Worm (Caenorhabditis elegans) whole organism, midembryonic: ENCODE measurements around the gene ZK652.8.
A peak's percentile ranks its signal among the peaks of the same experiment; 100 is the strongest.

ENCODE experiments used
- T22C8.4 ChIP-seq: fragments of 200-800 bp; sonication (Bioruptor generic); IDR thresholded peaks from 2 replicates; pipeline ENCODE4 v1.3.6; 2022; ENCODE audit warnings: missing genetic modification characterization, missing compliant biosample characterization
- cog-1 ChIP-seq: sonication (generic microtip); optimal IDR thresholded peaks from 2 replicates; lab custom pipeline; 2016; ENCODE audit warnings: missing genetic modification characterization, missing compliant biosample characterization
- flt-1 ChIP-seq: fragments of 200-800 bp; sonication (Bioruptor generic); IDR thresholded peaks from 2 replicates; pipeline ENCODE4 v1.3.6; 2022; ENCODE audit warnings: missing genetic modification characterization, missing compliant biosample characterization
- klf-2 ChIP-seq: fragments of 200-800 bp; sonication (Bioruptor generic); conservative IDR thresholded peaks from 2 replicates; pipeline ENCODE4 v1.3.6; 2022; ENCODE audit warnings: missing genetic modification reagents, missing genetic modification characterization, missing compliant biosample characterization
- med-1 ChIP-seq: sonication (generic microtip); optimal IDR thresholded peaks from 2 replicates; lab custom pipeline; 2017; ENCODE audit warnings: missing genetic modification characterization, mild to moderate bottlenecking, missing compliant biosample characterization, antibody characterized with exemption, missing genetic modification reagents; ENCODE audit not compliant: insufficient read depth
- ref-1 ChIP-seq: fragments of 200-800 bp; sonication (Bioruptor generic); conservative IDR thresholded peaks from 2 replicates; pipeline ENCODE4 v1.3.6; 2022; ENCODE audit warnings: missing genetic modification reagents, missing genetic modification characterization, missing compliant biosample characterization
- tab-1 ChIP-seq: fragments of 200-800 bp; sonication (Bioruptor generic); IDR thresholded peaks from 2 replicates; pipeline ENCODE4 v1.3.6; 2022; ENCODE audit warnings: missing genetic modification characterization, missing compliant biosample characterization
- ztf-23 ChIP-seq: fragments of 200-800 bp; sonication (Bioruptor generic); IDR thresholded peaks from 2 replicates; pipeline ENCODE4 v1.3.6; 2022; ENCODE audit warnings: missing genetic modification reagents, missing genetic modification characterization, missing compliant biosample characterization
- ztf-29 ChIP-seq: fragments of 200-800 bp; sonication (Bioruptor generic); IDR thresholded peaks from 2 replicates; pipeline ENCODE4 v1.3.6; 2022; ENCODE audit warnings: missing genetic modification reagents, missing genetic modification characterization, missing compliant biosample characterization

DNA sequence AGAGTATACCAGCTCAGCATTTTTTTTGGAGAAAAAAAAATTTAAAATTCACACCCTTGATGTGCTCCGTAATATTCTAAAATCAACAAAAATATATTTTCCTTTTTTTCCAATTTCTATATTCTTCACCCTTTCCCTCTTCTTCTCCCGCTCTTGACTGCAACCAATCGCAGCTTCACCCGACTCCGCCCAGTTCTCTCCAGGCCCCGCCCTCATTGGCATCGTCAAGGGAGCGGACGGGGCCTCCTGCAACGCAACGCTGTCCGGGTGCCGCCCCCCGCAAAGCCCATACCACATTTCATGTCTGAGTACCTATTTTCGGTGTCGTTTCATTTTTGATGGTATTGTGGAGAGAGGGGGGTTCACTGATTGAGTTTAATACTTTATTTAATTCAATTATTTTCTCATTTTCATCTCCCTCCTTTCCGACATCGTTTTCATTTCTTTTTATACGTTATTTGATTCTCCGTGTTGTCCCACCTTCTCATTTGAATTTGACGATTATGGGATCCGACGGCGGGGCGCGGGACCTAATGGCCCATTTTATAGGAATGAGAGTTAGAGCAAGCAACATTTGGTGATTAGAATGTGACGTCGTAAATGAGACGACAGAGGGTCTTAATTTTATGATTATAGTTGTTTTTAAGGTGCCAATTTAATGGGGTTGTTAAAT, 31.1 kb downstream of the ZK652.8 start:
- no peak for TF ChIP-seq klf-2 (GFP tag; lab: Robert Waterston, UW)
- TF ChIP-seq flt-1 (GFP tag; lab: Robert Waterston, UW), result no peak
- no peak for TF ChIP-seq ref-1
- TF ChIP-seq cog-1 (tag; lab: Kevin White, UChicago), result no peak
- no peak for TF ChIP-seq med-1 (GFP tag; lab: Kevin White, UChicago)
- no peak for TF ChIP-seq ztf-29 (GFP tag; lab: Robert Waterston, UW)
- TF ChIP-seq ztf-23 (GFP tag; lab: Robert Waterston, UW), result peak; percentile 40; the same call in 1 of the 2 replicates
- no peak for TF ChIP-seq T22C8.4 (GFP tag; lab: Robert Waterston, UW)
- no peak for TF ChIP-seq tab-1
